Fruit fly (Drosophila melanogaster): ENCODE results near the gene Srx.

The Srx gene

dm6 chrX:17830211-17830616 lies 26.6 kb upstream of the Srx start (continued):
- no peak for TF ChIP-seq knrl (GFP tag; IDR thresholded peaks at IDR 0.05; ENCODE audit: partially characterized antibody)
- no peak for TF ChIP-seq mld (GFP tag; IDR thresholded peaks at IDR 0.05; ENCODE audit: partially characterized antibody)
- TF ChIP-seq ems (GFP tag; optimal IDR thresholded peaks at IDR 0.05), result no peak
- TF ChIP-seq p53 (GFP tag; optimal IDR thresholded peaks at IDR 0.05), result no peak
- no peak for TF ChIP-seq H15 (GFP tag; IDR thresholded peaks at IDR 0.05)
- TF ChIP-seq nau (GFP tag; optimal IDR thresholded peaks at IDR 0.05), result no peak
- no peak for TF ChIP-seq ind (GFP tag; optimal IDR thresholded peaks at IDR 0.05)
- TF ChIP-seq CG17328 (GFP tag; IDR thresholded peaks at IDR 0.05), result no peak
- TF ChIP-seq CG15696 (tag; optimal IDR thresholded peaks at IDR 0.05), result peak; percentile 64
- peak; percentile 19 for TF ChIP-seq CHES-1-like (GFP tag; optimal IDR thresholded peaks at IDR 0.05)
- no peak for TF ChIP-seq CG34422 (GFP tag; IDR thresholded peaks at IDR 0.05)
- no peak for TF ChIP-seq dan (GFP tag; IDR thresholded peaks at IDR 0.05)
- TF ChIP-seq CG10267 (tag; optimal IDR thresholded peaks at IDR 0.05), result peak; percentile 38
- no peak for TF ChIP-seq luna (GFP tag; optimal IDR thresholded peaks at IDR 0.05)
- no peak for TF ChIP-seq CG5245 (GFP tag; optimal IDR thresholded peaks at IDR 0.05)
- peak in 1 of 3 experiments; percentile 75 for TF ChIP-seq lola (GFP tag; optimal IDR thresholded peaks at IDR 0.05)
- TF ChIP-seq CG4360 (GFP tag; IDR thresholded peaks at IDR 0.05), result peak; percentile 66
- no peak for TF ChIP-seq CG34224 (GFP tag; IDR thresholded peaks at IDR 0.05; ENCODE audit: partially characterized antibody)
- no peak for TF ChIP-seq C15 (GFP tag; IDR thresholded peaks at IDR 0.05)
- TF ChIP-seq zf30C (GFP tag; optimal IDR thresholded peaks at IDR 0.05), result no peak
- TF ChIP-seq Dp (GFP tag; optimal IDR thresholded peaks at IDR 0.05), result no peak
- no peak for TF ChIP-seq cg (GFP tag; optimal IDR thresholded peaks at IDR 0.05)
- TF ChIP-seq CG3281 (GFP tag; optimal IDR thresholded peaks at IDR 0.05), result no peak
- TF ChIP-seq Deaf1 (tag; optimal IDR thresholded peaks at IDR 0.05), result no peak
- TF ChIP-seq hth (optimal IDR thresholded peaks at IDR 0.05), result no peak
- TF ChIP-seq dmrt11E (tag; optimal IDR thresholded peaks at IDR 0.05), result peak; percentile 68
- TF ChIP-seq ro (GFP tag; IDR thresholded peaks at IDR 0.05), result no peak
- peak; percentile 31 for TF ChIP-seq pb (GFP tag; optimal IDR thresholded peaks at IDR 0.05)
- no peak for TF ChIP-seq CG7372 (GFP tag; IDR thresholded peaks at IDR 0.05)
- no peak for TF ChIP-seq CkIIα-i1 (GFP tag; IDR thresholded peaks at IDR 0.05)
- no peak for TF ChIP-seq CG10431 (GFP tag; optimal IDR thresholded peaks at IDR 0.05)
- TF ChIP-seq CG1602 (GFP tag; optimal IDR thresholded peaks at IDR 0.05), result no peak
- TF ChIP-seq gcm (GFP tag; optimal IDR thresholded peaks at IDR 0.05), result no peak
- no peak for TF ChIP-seq Fer1 (GFP tag; optimal IDR thresholded peaks at IDR 0.05)
- TF ChIP-seq CG2889 (GFP tag; IDR thresholded peaks at IDR 0.05), result no peak
- TF ChIP-seq nom (GFP tag; optimal IDR thresholded peaks at IDR 0.05), result no peak
- no peak for TF ChIP-seq gsb (GFP tag; IDR thresholded peaks at IDR 0.05)
- TF ChIP-seq kni (GFP tag; optimal IDR thresholded peaks at IDR 0.05), result no peak
- no peak for TF ChIP-seq CG8478 (optimal IDR thresholded peaks at IDR 0.05)
- TF ChIP-seq danr (GFP tag; IDR thresholded peaks at IDR 0.05), result no peak
- TF ChIP-seq ken (GFP tag; IDR thresholded peaks at IDR 0.05), result no peak
- no peak for TF ChIP-seq CG13296 (GFP tag; optimal IDR thresholded peaks at IDR 0.05)
- no peak for TF ChIP-seq B-H2 (GFP tag; optimal IDR thresholded peaks at IDR 0.05)
- TF ChIP-seq CG14441 (GFP tag; IDR thresholded peaks at IDR 0.05), result no peak
- TF ChIP-seq stc (GFP tag; IDR thresholded peaks at IDR 0.05), result no peak
- TF ChIP-seq NC2β (GFP tag; optimal IDR thresholded peaks at IDR 0.05), result no peak
- no peak for TF ChIP-seq Bgb (GFP tag; IDR thresholded peaks at IDR 0.05; ENCODE audit: partially characterized antibody)
- TF ChIP-seq Eip74EF (GFP tag; optimal IDR thresholded peaks at IDR 0.05), result no peak
- TF ChIP-seq CG7839 (tag; optimal IDR thresholded peaks at IDR 0.05), result peak; percentile 2
- no peak for TF ChIP-seq Atf6 (GFP tag; IDR thresholded peaks at IDR 0.05)
- TF ChIP-seq CG12071 (GFP tag; optimal IDR thresholded peaks at IDR 0.05), result no peak
- no peak for TF ChIP-seq so (GFP tag; IDR thresholded peaks at IDR 0.05)
